Worm (Caenorhabditis elegans) whole organism, late embryonic: Measurements from ENCODE around the gene R193.6.

Experiments
- ama-1 ChIP-seq: fragments of 150-350 bp; optimal IDR thresholded peaks from 2 replicates; lab custom pipeline; 2014
- ceh-22 ChIP-seq: sonication (generic microtip); optimal IDR thresholded peaks from 2 replicates; lab custom pipeline; 2017; ENCODE audit warnings: missing biosample characterization, missing genetic modification characterization
- elt-2 ChIP-seq: sonication (generic microtip); optimal IDR thresholded peaks from 2 replicates; lab custom pipeline; 2016; ENCODE audit warnings: missing genetic modification reagents, missing genetic modification characterization, missing compliant biosample characterization
- fkh-10 ChIP-seq: fragments of 150-350 bp; optimal IDR thresholded peaks from 2 replicates; lab custom pipeline; 2014; ENCODE audit warnings: missing biosample characterization, missing genetic modification reagents, missing genetic modification characterization
- hlh-8 ChIP-seq: sonication (generic microtip); optimal IDR thresholded peaks from 2 replicates; lab custom pipeline; 2016; ENCODE audit warnings: missing genotype, missing genetic modification characterization, missing compliant biosample characterization
- sdc-2 ChIP-seq: sonication (generic microtip); optimal IDR thresholded peaks from 2 replicates; lab custom pipeline; 2016; ENCODE audit warnings: missing genotype, missing genetic modification characterization, missing compliant biosample characterization
- sox-4 ChIP-seq: sonication (generic microtip); optimal IDR thresholded peaks from 2 replicates; lab custom pipeline; 2017; ENCODE audit warnings: mild to moderate bottlenecking, missing genetic modification characterization, inconsistent platforms, missing compliant biosample characterization
- ttx-3 ChIP-seq: sonication (generic microtip); optimal IDR thresholded peaks from 2 replicates; lab custom pipeline; 2016; ENCODE audit warnings: missing genetic modification reagents, missing genetic modification characterization, missing compliant biosample characterization
- unc-86 ChIP-seq: sonication (generic microtip); optimal IDR thresholded peaks from 2 replicates; lab custom pipeline; 2016; ENCODE audit warnings: missing genetic modification characterization, missing compliant biosample characterization

- TF ChIP-seq sdc-2 (tag; lab: Kevin White, UChicago) (no peak), ceh-22 (tag; lab: Kevin White, UChicago) (no peak), fkh-10 (GFP tag; lab: Kevin White, UChicago) (no peak), ama-1 (lab: Kevin White, UChicago) (no peak), hlh-8 (tag; lab: Kevin White, UChicago) (no peak), sox-4 (no peak), elt-2 (tag; lab: Kevin White, UChicago) (no peak), unc-86 (tag; lab: Kevin White, UChicago) (no peak), ttx-3 (tag; lab: Kevin White, UChicago) (no peak)
These were observed 29.3 kb upstream of the R193.6 start, which contains the start of gene C05D9.7 for ce11 chrX:1119305-1119704.
